Fruit fly (Drosophila melanogaster): ENCODE results near the gene Ssadh.

DNA sequence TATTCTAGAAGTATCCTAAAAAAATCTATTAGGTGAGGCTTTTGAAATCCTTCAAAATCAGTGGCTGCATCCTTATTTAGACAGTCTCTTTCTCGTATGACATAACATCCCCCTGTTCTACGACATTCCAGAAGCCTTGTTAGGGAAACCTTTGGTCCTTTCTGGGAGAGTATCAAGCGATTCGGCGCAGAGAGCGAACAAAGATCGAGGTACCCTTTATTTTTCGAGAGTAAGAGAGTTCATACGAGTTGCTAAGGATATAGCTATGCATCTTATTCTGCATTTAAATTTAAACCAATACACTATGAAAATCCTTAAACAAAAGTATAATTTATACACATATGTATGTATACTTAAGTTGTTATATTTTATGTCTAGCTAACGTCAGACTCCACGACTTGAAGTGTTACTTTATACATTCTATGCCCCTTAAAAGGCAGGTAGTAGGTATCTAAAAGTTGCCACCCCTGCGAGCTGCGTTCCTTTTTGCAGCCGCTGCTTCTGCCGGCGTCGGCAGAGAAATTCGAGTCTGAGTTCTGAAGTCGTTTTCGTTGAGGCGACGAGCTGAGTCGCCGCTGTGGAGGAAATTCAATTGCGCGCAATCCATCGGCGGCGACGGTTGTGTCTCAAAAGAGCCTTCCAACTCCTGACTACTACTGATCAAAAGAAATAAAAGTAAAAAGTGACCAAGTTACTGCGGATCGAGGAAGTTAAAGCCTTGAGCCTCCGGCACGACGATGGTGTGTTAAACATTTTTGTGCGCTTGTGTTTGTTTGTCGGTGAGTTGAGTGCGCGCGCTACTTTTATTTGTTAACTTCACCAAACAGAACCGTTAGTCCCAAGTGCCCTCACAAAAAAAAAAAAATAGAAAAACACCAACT lies 10.8 kb upstream of the Ssadh start, which contains the start of gene jigr1:
- TF ChIP-seq CTCF (optimal IDR thresholded peaks at IDR 0.05) (no peak), CG8478 (optimal IDR thresholded peaks at IDR 0.05) (no peak)
